Worm (Caenorhabditis elegans) whole organism, L1 larva: ENCODE data around the gene aqp-3.

Source experiments
- efl-1 ChIP-seq, 4 experiments: fragments of 150-350 bp; optimal IDR thresholded peaks in 3 of 4; peaks in 1 of 4; 1 replicate in 1 of 4; 2 replicates in 3 of 4; lab custom pipeline; 2014; ENCODE audit warnings: missing biosample characterization in 2 of 4, missing genetic modification characterization in 2 of 4, missing genetic modification reagents in 2 of 4
- egl-27 ChIP-seq, 2 experiments: fragments of 150-350 bp in 1 of 2; sonication (generic microtip); optimal IDR thresholded peaks; 3 replicates each; lab custom pipeline; 2017 to 2018; ENCODE audit warnings: missing biosample characterization in 2 of 2, missing genetic modification characterization in 2 of 2, missing genetic modification reagents in 2 of 2
- fkh-8 ChIP-seq: sonication (generic microtip); optimal IDR thresholded peaks from 2 replicates; lab custom pipeline; 2016; ENCODE audit warnings: mild to moderate bottlenecking, missing genetic modification characterization, missing compliant biosample characterization
- lsy-2 ChIP-seq, 2 experiments: fragments of 150-350 bp; optimal IDR thresholded peaks; 2 replicates each; lab custom pipeline; 2014; ENCODE audit warnings: missing biosample characterization in 2 of 2, missing genetic modification characterization in 2 of 2
- nhr-76 ChIP-seq: sonication (generic microtip); optimal IDR thresholded peaks from 2 replicates; lab custom pipeline; 2017; ENCODE audit warnings: missing biosample characterization, missing genetic modification characterization
- skn-1 ChIP-seq: fragments of 150-350 bp; optimal IDR thresholded peaks from 2 replicates; lab custom pipeline; 2014; ENCODE audit warnings: missing biosample characterization, missing genetic modification characterization

DNA sequence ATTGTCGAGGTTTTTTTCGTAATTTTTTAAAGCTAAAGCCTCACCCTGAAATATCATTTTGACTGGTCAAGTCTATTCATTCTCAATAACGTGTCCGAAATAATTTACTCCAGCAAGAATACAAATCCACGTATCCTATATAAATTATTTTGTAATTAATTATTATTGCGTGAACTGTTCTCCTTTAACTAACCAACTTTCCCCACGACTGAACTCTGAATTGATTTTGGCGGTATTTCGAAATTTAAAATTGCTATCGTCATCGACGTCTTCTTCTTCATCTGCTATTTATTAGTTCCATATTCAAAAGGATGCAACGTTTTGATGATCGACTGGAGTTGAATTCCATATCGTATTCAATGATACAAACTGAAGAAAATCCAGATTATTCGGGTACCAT, at the start of gene aqp-3, which contains the start of gene Y69E1A.8:
- TF ChIP-seq nhr-76 (no peak), fkh-8 (tag; lab: Kevin White, UChicago) (no peak), egl-27 (tag; optimal IDR thresholded peaks at IDR 0.05; lab: Kevin White, UChicago) (no peak), efl-1 (optimal IDR thresholded peaks at IDR 0.05; lab: Kevin White, UChicago) (no peak), efl-1 (GFP tag; optimal IDR thresholded peaks at IDR 0.05 in 1 of 2; lab: Kevin White, UChicago) (no peak), lsy-2 (tag; optimal IDR thresholded peaks at IDR 0.05; lab: Kevin White, UChicago) (no peak), skn-1 (no peak)
